Worm (Caenorhabditis elegans) whole organism, L4/young adult: ENCODE data around the gene hpl-1.

Experiments used
- W03F9.2 ChIP-seq: fragments of 150-350 bp; optimal IDR thresholded peaks from 2 replicates; lab custom pipeline; 2014; ENCODE audit warnings: missing biosample characterization, missing genetic modification characterization
- dao-5 ChIP-seq: sonication (generic microtip); optimal IDR thresholded peaks from 2 replicates; lab custom pipeline; 2016; ENCODE audit warnings: missing genotype, missing genetic modification characterization, moderate library complexity, missing compliant biosample characterization
- him-1 ChIP-seq: sonication (generic microtip); optimal IDR thresholded peaks from 2 replicates; lab custom pipeline; 2016; ENCODE audit warnings: missing genotype, missing genetic modification reagents, missing genetic modification characterization, missing compliant biosample characterization

DNA sequence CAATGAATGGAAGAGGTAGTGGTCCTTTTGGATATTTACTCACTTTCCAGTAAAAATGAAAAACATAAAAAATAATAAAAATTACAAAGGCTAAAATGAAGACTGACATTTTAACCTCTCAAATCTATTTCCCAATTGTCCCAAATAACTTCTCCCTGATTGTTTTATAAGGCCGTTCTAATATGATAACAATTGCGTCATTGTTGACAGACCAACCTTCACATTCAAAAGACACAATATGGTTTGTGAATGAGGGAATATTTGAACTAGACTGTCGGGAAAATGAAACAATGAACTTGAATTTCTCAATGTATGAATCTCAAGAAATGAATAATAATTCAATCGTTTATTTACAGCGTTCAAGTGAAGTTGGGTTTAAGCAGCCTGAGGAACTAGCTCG, 22.0 kb downstream of the hpl-1 start, which contains the start of gene cyp-14A1:
- TF ChIP-seq him-1 (tag; lab: Kevin White, UChicago) (no peak), W03F9.2 (no peak), dao-5 (tag; lab: Kevin White, UChicago) (no peak)
